Fruit fly (Drosophila melanogaster): ENCODE measurements around the gene CG13733.
A peak's percentile ranks its signal among the peaks of the same experiment; 100 is the strongest.

The CG13733 gene

DNA sequence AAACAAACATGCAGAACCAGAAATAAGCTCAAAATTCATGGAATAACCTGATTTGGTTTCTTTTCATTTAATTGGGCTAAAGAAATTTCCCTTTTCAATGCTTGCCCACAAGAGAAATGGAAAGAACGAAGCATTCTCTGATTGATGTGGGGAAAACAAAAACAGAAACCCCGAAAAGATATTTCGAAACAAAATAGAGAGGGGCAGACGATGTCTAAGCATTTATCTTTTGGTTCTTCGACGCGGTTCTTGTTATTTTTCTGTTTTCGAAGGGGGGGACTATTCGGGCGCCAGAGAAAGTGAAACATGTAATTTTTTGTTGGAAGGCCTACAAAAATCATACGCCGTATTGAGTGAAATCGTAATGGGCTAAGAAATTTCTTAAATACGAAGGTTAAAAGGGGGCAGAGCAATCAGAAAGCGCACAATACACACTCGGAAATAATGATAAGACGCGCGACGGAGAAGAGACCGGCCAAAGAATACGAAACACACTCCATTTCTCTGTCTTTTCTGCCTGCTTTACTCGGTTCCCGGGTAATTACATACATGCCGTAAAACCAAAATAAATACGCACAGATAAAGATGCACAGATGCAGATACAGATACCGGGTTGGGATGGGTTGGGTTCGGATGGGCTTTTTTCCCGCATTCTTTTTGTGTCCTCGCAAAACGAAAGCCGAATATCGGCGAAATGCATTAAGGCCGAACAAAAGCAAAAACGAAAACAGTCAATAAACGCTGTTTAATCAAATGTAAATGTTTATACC lies 10.1 kb upstream of the CG13733 start (continued):
- TF ChIP-seq fd64A (GFP tag; optimal IDR thresholded peaks at IDR 0.05) = peak; percentile 4
- no peak for TF ChIP-seq Awh (GFP tag; IDR thresholded peaks at IDR 0.05)
- TF ChIP-seq pita (GFP tag; optimal IDR thresholded peaks at IDR 0.05) = no peak
- TF ChIP-seq HLH4C (GFP tag; IDR thresholded peaks at IDR 0.05; ENCODE audit: partially characterized antibody) = no peak
- no peak for TF ChIP-seq gsb (GFP tag; IDR thresholded peaks at IDR 0.05)
- TF ChIP-seq Stat92E (GFP tag; optimal IDR thresholded peaks at IDR 0.05) = peak in 1 of 3 experiments; percentile 5
- no peak for TF ChIP-seq CG14710 (tag; optimal IDR thresholded peaks at IDR 0.05)
- no peak for TF ChIP-seq Lim3 (GFP tag; IDR thresholded peaks at IDR 0.05)
- peak; percentile 2 for TF ChIP-seq hkb (optimal IDR thresholded peaks at IDR 0.05)
- TF ChIP-seq hkb (GFP tag; IDR thresholded peaks at IDR 0.05) = no peak
- no peak for TF ChIP-seq CG5180 (GFP tag; optimal IDR thresholded peaks at IDR 0.05)
- TF ChIP-seq ara (GFP tag; IDR thresholded peaks at IDR 0.05) = peak; percentile 10; the same call in 1 of the 2 replicates
- no peak for TF ChIP-seq wek (GFP tag; optimal IDR thresholded peaks at IDR 0.05)
- no peak for TF ChIP-seq Atf6 (GFP tag; IDR thresholded peaks at IDR 0.05)
- no peak for TF ChIP-seq CG11723 (GFP tag; optimal IDR thresholded peaks at IDR 0.05)
- no peak for TF ChIP-seq ato (GFP tag; IDR thresholded peaks at IDR 0.05; ENCODE audit: partially characterized antibody)
- TF ChIP-seq lov (optimal IDR thresholded peaks at IDR 0.05) = no peak
- TF ChIP-seq lov (GFP tag; IDR thresholded peaks at IDR 0.05) = no peak
- peak; percentile 5; the same call in 1 of the 2 replicates for TF ChIP-seq Xrp1 (GFP tag; IDR thresholded peaks at IDR 0.05)
- TF ChIP-seq Abd-B (GFP tag; optimal IDR thresholded peaks at IDR 0.05) = no peak
- no peak for TF ChIP-seq CG6854 (GFP tag; optimal IDR thresholded peaks at IDR 0.05)
- TF ChIP-seq CG7745 (tag; optimal IDR thresholded peaks at IDR 0.05) = no peak
- no peak for TF ChIP-seq scrt (GFP tag; optimal IDR thresholded peaks at IDR 0.05)
- no peak for TF ChIP-seq HLH3B (GFP tag; IDR thresholded peaks at IDR 0.05)
- no peak for TF ChIP-seq D19A (tag; optimal IDR thresholded peaks at IDR 0.05)
- no peak for TF ChIP-seq CkIIα-i1 (GFP tag; IDR thresholded peaks at IDR 0.05)
- no peak for TF ChIP-seq CG2712 (tag; optimal IDR thresholded peaks at IDR 0.05)
- TF ChIP-seq CG4360 (GFP tag; IDR thresholded peaks at IDR 0.05) = no peak
- TF ChIP-seq CG43689 (GFP tag; IDR thresholded peaks at IDR 0.05) = no peak
- no peak for TF ChIP-seq CG7963 (GFP tag; IDR thresholded peaks at IDR 0.05; ENCODE audit: partially characterized antibody)
- TF ChIP-seq Adf1 (GFP tag; IDR thresholded peaks at IDR 0.05) = no peak
- no peak for TF ChIP-seq CG18262 (tag; optimal IDR thresholded peaks at IDR 0.05)
- peak; percentile 28 for TF ChIP-seq CG15479 (GFP tag; optimal IDR thresholded peaks at IDR 0.05)
- TF ChIP-seq Six4 (GFP tag; optimal IDR thresholded peaks at IDR 0.05) = no peak
- TF ChIP-seq CG32772 (GFP tag; IDR thresholded peaks at IDR 0.05) = no peak
- no peak for TF ChIP-seq YL-1 (GFP tag; optimal IDR thresholded peaks at IDR 0.05)
- no peak for TF ChIP-seq ro (GFP tag; IDR thresholded peaks at IDR 0.05)
- no peak for TF ChIP-seq tll (GFP tag; optimal IDR thresholded peaks at IDR 0.05)
- peak; percentile 71 for TF ChIP-seq z (GFP tag; IDR thresholded peaks at IDR 0.05)
- no peak for TF ChIP-seq vnd (GFP tag; IDR thresholded peaks at IDR 0.05; ENCODE audit: partially characterized antibody)
- TF ChIP-seq nom (GFP tag; optimal IDR thresholded peaks at IDR 0.05) = peak; percentile 1
- no peak for TF ChIP-seq Fer2 (tag; optimal IDR thresholded peaks at IDR 0.05)
- no peak for TF ChIP-seq yki (optimal IDR thresholded peaks at IDR 0.05)
- no peak for TF ChIP-seq HHEX (GFP tag; optimal IDR thresholded peaks at IDR 0.05)
- no peak for TF ChIP-seq CG7556 (GFP tag; optimal IDR thresholded peaks at IDR 0.05)
- TF ChIP-seq CG2199 (GFP tag; IDR thresholded peaks at IDR 0.05) = peak; percentile 93
- no peak for TF ChIP-seq tx (GFP tag; optimal IDR thresholded peaks at IDR 0.05)
- no peak for TF ChIP-seq CG9876 (GFP tag; optimal IDR thresholded peaks at IDR 0.05)
- TF ChIP-seq ap (GFP tag; IDR thresholded peaks at IDR 0.05) = no peak
- no peak for TF ChIP-seq CG10543 (GFP tag; optimal IDR thresholded peaks at IDR 0.05)
